Fruit fly (Drosophila melanogaster) whole organism, prepupa: Measurements from ENCODE around the gene Sema5c.

Experiments
- Blimp-1 ChIP-seq: fragments of 200-800 bp; sonication (Bioruptor generic); optimal IDR thresholded peaks from 3 replicates; lab custom pipeline; 2017; ENCODE audit warnings: missing biosample characterization, missing genetic modification characterization, mild to moderate bottlenecking, moderate library complexity, missing genetic modification reagents
- CG10631 ChIP-seq: fragments of 200-800 bp; sonication (Bioruptor generic); optimal IDR thresholded peaks from 2 replicates; lab custom pipeline; 2016; ENCODE audit warnings: missing biosample characterization, missing genetic modification characterization
- CG11294 ChIP-seq: fragments of 200-800 bp; sonication (Bioruptor generic); IDR thresholded peaks from 2 replicates; pipeline ENCODE4 v1.3.6; 2022; ENCODE audit warnings: missing biosample characterization, missing genetic modification characterization
- CG11902 ChIP-seq: fragments of 200-800 bp; sonication (Bioruptor generic); optimal IDR thresholded peaks from 3 replicates; lab custom pipeline; 2016; ENCODE audit warnings: missing biosample characterization, missing genetic modification characterization
- CG15336 ChIP-seq: fragments of 200-800 bp; sonication (Bioruptor generic); IDR thresholded peaks from 2 replicates; pipeline ENCODE4 v1.3.6; 2022; ENCODE audit warnings: missing biosample characterization, missing genetic modification characterization
- CG1621 ChIP-seq: fragments of 200-800 bp; sonication (Bioruptor generic); optimal IDR thresholded peaks from 3 replicates; lab custom pipeline; 2018; ENCODE audit warnings: missing biosample characterization, mild to moderate bottlenecking, missing genetic modification characterization
- CG16779 ChIP-seq: fragments of 200-800 bp; sonication (Bioruptor generic); optimal IDR thresholded peaks from 3 replicates; lab custom pipeline; 2017; ENCODE audit warnings: missing biosample characterization, mild to moderate bottlenecking, missing genetic modification characterization
- CG32006 ChIP-seq: fragments of 200-800 bp; sonication (Bioruptor generic); optimal IDR thresholded peaks from 3 replicates; lab custom pipeline; 2017; ENCODE audit warnings: missing biosample characterization, mild to moderate bottlenecking, missing genetic modification characterization
- CG34406 ChIP-seq: fragments of 200-800 bp; sonication (Bioruptor generic); optimal IDR thresholded peaks from 3 replicates; lab custom pipeline; 2016; ENCODE audit warnings: missing biosample characterization, missing genetic modification characterization
- CG3919 ChIP-seq: fragments of 200-800 bp; sonication (Bioruptor generic); optimal IDR thresholded peaks from 3 replicates; lab custom pipeline; 2016; ENCODE audit warnings: missing biosample characterization, missing genetic modification characterization
- CG6792 ChIP-seq: fragments of 200-800 bp; sonication (Bioruptor generic); optimal IDR thresholded peaks from 3 replicates; lab custom pipeline; 2016; ENCODE audit warnings: missing biosample characterization, missing genetic modification characterization
- CG6808 ChIP-seq: fragments of 200-800 bp; sonication (Bioruptor generic); optimal IDR thresholded peaks from 3 replicates; lab custom pipeline; 2017; ENCODE audit warnings: missing biosample characterization, missing genetic modification characterization, mild to moderate bottlenecking, moderate library complexity, missing genetic modification reagents
- CG6854 ChIP-seq: fragments of 200-800 bp; sonication (Bioruptor generic); optimal IDR thresholded peaks from 2 replicates; lab custom pipeline; 2017; ENCODE audit warnings: missing biosample characterization, mild to moderate bottlenecking, missing genetic modification characterization
- CG7368 ChIP-seq: fragments of 200-800 bp; sonication (Bioruptor generic); optimal IDR thresholded peaks from 3 replicates; lab custom pipeline; 2016; ENCODE audit warnings: missing biosample characterization, missing genetic modification characterization
- CG8119 ChIP-seq: fragments of 200-800 bp; sonication (Bioruptor generic); IDR thresholded peaks from 3 replicates; pipeline ENCODE4 v1.3.6; 2022; ENCODE audit warnings: missing biosample characterization, missing genetic modification characterization
- CG8632 ChIP-seq: fragments of 200-800 bp; sonication (Bioruptor generic); optimal IDR thresholded peaks from 3 replicates; lab custom pipeline; 2016; ENCODE audit warnings: missing biosample characterization, missing genetic modification characterization
- CG9139 ChIP-seq: fragments of 200-800 bp; sonication (Bioruptor generic); optimal IDR thresholded peaks from 3 replicates; lab custom pipeline; 2017; ENCODE audit warnings: missing biosample characterization, mild to moderate bottlenecking, missing genetic modification characterization
- Eip75B ChIP-seq: fragments of 200-800 bp; sonication (Bioruptor generic); optimal IDR thresholded peaks from 3 replicates; lab custom pipeline; 2016; ENCODE audit warnings: missing biosample characterization, missing genetic modification characterization
- Eip78C ChIP-seq: fragments of 200-800 bp; sonication (Bioruptor generic); peaks from one replicate; lab custom pipeline; 2016; ENCODE audit warnings: missing biosample characterization, missing genetic modification characterization
- Eip93F ChIP-seq: fragments of 200-800 bp; sonication (Bioruptor generic); optimal IDR thresholded peaks from 2 replicates; lab custom pipeline; 2016; ENCODE audit warnings: missing biosample characterization, mild to moderate bottlenecking, missing genetic modification characterization
- Ets21C ChIP-seq: fragments of 200-800 bp; sonication (Bioruptor generic); optimal IDR thresholded peaks from 3 replicates; lab custom pipeline; 2016; ENCODE audit warnings: missing biosample characterization, missing genetic modification characterization
- Ets96B ChIP-seq: fragments of 200-800 bp; optimal IDR thresholded peaks from 2 replicates; lab custom pipeline; 2019; ENCODE audit warnings: missing biosample characterization, mild to moderate bottlenecking, missing genetic modification characterization, moderate library complexity
- Hr38 ChIP-seq: sonication (Bioruptor generic); optimal IDR thresholded peaks from 2 replicates; lab custom pipeline; 2016; ENCODE audit warnings: missing biosample characterization, missing genetic modification characterization
- Hr39 ChIP-seq: fragments of 200-800 bp; sonication (Bioruptor generic); optimal IDR thresholded peaks from 2 replicates; lab custom pipeline; 2016; ENCODE audit warnings: missing biosample characterization, missing genetic modification characterization
- Hr4 ChIP-seq: fragments of 200-800 bp; sonication (Bioruptor generic); optimal IDR thresholded peaks from 3 replicates; lab custom pipeline; 2016; ENCODE audit warnings: missing biosample characterization, missing genetic modification characterization
- Lpt ChIP-seq: fragments of 200-800 bp; sonication (Bioruptor generic); optimal IDR thresholded peaks from 3 replicates; lab custom pipeline; 2016; ENCODE audit warnings: missing biosample characterization, missing genetic modification characterization
- Met ChIP-seq: fragments of 200-800 bp; sonication (Bioruptor generic); optimal IDR thresholded peaks from 3 replicates; lab custom pipeline; 2016; ENCODE audit warnings: missing biosample characterization, missing genetic modification characterization
- OdsH ChIP-seq: fragments of 200-800 bp; sonication (Bioruptor generic); optimal IDR thresholded peaks from 3 replicates; lab custom pipeline; 2016; ENCODE audit warnings: missing biosample characterization, missing genetic modification characterization
- Smox ChIP-seq: fragments of 200-800 bp; sonication (Bioruptor generic); optimal IDR thresholded peaks from 3 replicates; lab custom pipeline; 2016; ENCODE audit warnings: missing biosample characterization, missing genetic modification characterization
- Sox102F ChIP-seq: fragments of 200-800 bp; sonication (Bioruptor generic); optimal IDR thresholded peaks from 2 replicates; lab custom pipeline; 2016; ENCODE audit warnings: missing biosample characterization, mild to moderate bottlenecking, missing genetic modification characterization
- Sox14 ChIP-seq: fragments of 200-800 bp; sonication (Bioruptor generic); optimal IDR thresholded peaks from 3 replicates; lab custom pipeline; 2016; ENCODE audit warnings: missing biosample characterization, missing genetic modification characterization
- Sox15 ChIP-seq: fragments of 200-800 bp; sonication (Bioruptor generic); optimal IDR thresholded peaks from 3 replicates; lab custom pipeline; 2016; ENCODE audit warnings: missing biosample characterization, missing genetic modification characterization
- acj6 ChIP-seq: fragments of 200-800 bp; sonication (Bioruptor generic); optimal IDR thresholded peaks from 3 replicates; lab custom pipeline; 2016; ENCODE audit warnings: missing biosample characterization, missing genetic modification characterization
- cyc ChIP-seq: fragments of 200-800 bp; sonication (Bioruptor generic); optimal IDR thresholded peaks from 3 replicates; lab custom pipeline; 2016; ENCODE audit warnings: missing biosample characterization, missing genetic modification characterization
- dac ChIP-seq: fragments of 200-800 bp; sonication (Bioruptor generic); optimal IDR thresholded peaks from 2 replicates; lab custom pipeline; 2017; ENCODE audit warnings: missing biosample characterization, mild to moderate bottlenecking, missing genetic modification characterization
- dsx ChIP-seq: fragments of 200-800 bp; optimal IDR thresholded peaks from 3 replicates; lab custom pipeline; 2019; ENCODE audit warnings: missing biosample characterization, mild to moderate bottlenecking, missing genetic modification characterization, moderate library complexity; ENCODE audit not compliant: poor library complexity, severe bottlenecking
- eg ChIP-seq: fragments of 200-800 bp; sonication (Bioruptor generic); IDR thresholded peaks from 3 replicates; pipeline ENCODE4 v1.3.6; 2022; ENCODE audit warnings: missing biosample characterization, missing genetic modification characterization
- esn ChIP-seq: fragments of 200-800 bp; sonication (Bioruptor generic); optimal IDR thresholded peaks from 2 replicates; lab custom pipeline; 2016; ENCODE audit warnings: missing biosample characterization, mild to moderate bottlenecking, missing genetic modification characterization, moderate library complexity
- fd59A ChIP-seq: fragments of 200-800 bp; sonication (Bioruptor generic); optimal IDR thresholded peaks from 2 replicates; lab custom pipeline; 2017; ENCODE audit warnings: missing biosample characterization, mild to moderate bottlenecking, missing genetic modification characterization, missing genetic modification reagents
- fd85E ChIP-seq: fragments of 200-800 bp; sonication (Bioruptor generic); optimal IDR thresholded peaks from 3 replicates; lab custom pipeline; 2016; ENCODE audit warnings: missing biosample characterization, missing genetic modification characterization
- fkh ChIP-seq: fragments of 200-800 bp; sonication (Bioruptor generic); optimal IDR thresholded peaks from 3 replicates; lab custom pipeline; 2017; ENCODE audit warnings: missing biosample characterization, mild to moderate bottlenecking, missing genetic modification characterization, moderate library complexity
- lz ChIP-seq: fragments of 200-800 bp; sonication (Bioruptor generic); optimal IDR thresholded peaks from 3 replicates; lab custom pipeline; 2016; ENCODE audit warnings: missing biosample characterization, missing genetic modification characterization
- net ChIP-seq: fragments of 200-800 bp; sonication (Bioruptor generic); optimal IDR thresholded peaks from 3 replicates; lab custom pipeline; 2016; ENCODE audit warnings: missing biosample characterization, missing genetic modification characterization
- pdm3 ChIP-seq: fragments of 200-800 bp; sonication (Bioruptor generic); optimal IDR thresholded peaks from 3 replicates; lab custom pipeline; 2016; ENCODE audit warnings: missing biosample characterization, missing genetic modification characterization
- salr ChIP-seq, 2 experiments: fragments of 200-800 bp; sonication (Bioruptor generic); optimal IDR thresholded peaks; 3 replicates each; lab custom pipeline; 2016 to 2018; ENCODE audit warnings: missing biosample characterization in 2 of 2, missing genetic modification characterization in 2 of 2, mild to moderate bottlenecking in 1 of 2
- ss ChIP-seq, 2 experiments: fragments of 200-800 bp; sonication (Bioruptor generic); optimal IDR thresholded peaks; 2 replicates in 1 of 2; 3 replicates in 1 of 2; lab custom pipeline; 2017 to 2018; ENCODE audit warnings: mild to moderate bottlenecking in 2 of 2, missing biosample characterization in 2 of 2, missing genetic modification characterization in 2 of 2, moderate library complexity in 1 of 2
- svp ChIP-seq: fragments of 200-800 bp; sonication (Bioruptor generic); peaks from one replicate; lab custom pipeline; 2016; ENCODE audit warnings: missing biosample characterization, missing genetic modification characterization
- vri ChIP-seq: fragments of 200-800 bp; sonication (Bioruptor generic); optimal IDR thresholded peaks from 3 replicates; lab custom pipeline; 2016; ENCODE audit warnings: missing biosample characterization, mild to moderate bottlenecking, missing genetic modification characterization

Sema5c gene

DNA sequence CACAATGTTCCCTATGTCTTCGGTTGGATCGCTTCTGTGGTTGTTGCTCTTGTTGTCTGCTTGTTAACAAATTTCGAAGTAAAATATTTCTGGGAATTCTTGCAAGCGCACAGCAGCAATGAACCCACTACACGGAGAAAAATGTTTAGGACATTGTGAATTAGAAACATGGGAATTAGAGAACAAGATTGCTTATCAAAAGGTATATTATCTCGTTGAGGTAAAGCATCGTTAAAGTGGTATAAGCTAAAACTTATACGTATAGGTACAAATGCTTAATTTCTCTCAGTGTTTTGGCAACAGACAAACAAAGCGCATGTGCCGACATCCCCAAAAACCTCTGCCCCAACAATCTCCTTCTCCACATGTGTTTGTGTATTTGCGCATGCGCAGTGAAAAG lies 27.9 kb downstream of the Sema5c start (continued):
- TF ChIP-seq Lpt (GFP tag; lab: Kevin White, UChicago), result peak; percentile 34
- TF ChIP-seq vri (GFP tag; lab: Kevin White, UChicago), result peak; percentile 95
- peak; percentile 88 for TF ChIP-seq Ets21C (GFP tag; lab: Kevin White, UChicago)
- peak; percentile 51 for TF ChIP-seq CG8119 (GFP tag; lab: Robert Waterston, UW)
- TF ChIP-seq eg (GFP tag; lab: Robert Waterston, UW), result peak; percentile 47; the same call in 1 of the 3 replicates
- peak; percentile 68 for TF ChIP-seq CG11902 (GFP tag; lab: Kevin White, UChicago)
- peak; percentile 64 for TF ChIP-seq Eip93F (GFP tag; lab: Kevin White, UChicago)
- peak; percentile 91 for TF ChIP-seq Sox102F
- peak; percentile 95 for TF ChIP-seq Met
- peak; percentile 39 for TF ChIP-seq Hr4 (GFP tag; lab: Kevin White, UChicago)
- TF ChIP-seq Eip78C (GFP tag; lab: Kevin White, UChicago), result peak; percentile 88
- TF ChIP-seq lz (GFP tag; lab: Kevin White, UChicago), result peak; percentile 93
- peak; percentile 49 for TF ChIP-seq fd85E (GFP tag; lab: Kevin White, UChicago)
- peak; percentile 14 for TF ChIP-seq fkh (GFP tag; lab: Kevin White, UChicago)
- TF ChIP-seq CG7368, result peak; percentile 65
- TF ChIP-seq Ets96B, result peak; percentile 27
- peak; percentile 94 for TF ChIP-seq esn (GFP tag; lab: Kevin White, UChicago)
- TF ChIP-seq CG8632 (GFP tag; lab: Kevin White, UChicago), result peak; percentile 55
- peak; percentile 86 for TF ChIP-seq Sox14 (GFP tag; lab: Kevin White, UChicago)
- peak; percentile 83 for TF ChIP-seq CG6854 (GFP tag; lab: Kevin White, UChicago)
- TF ChIP-seq CG11294 (GFP tag; lab: Robert Waterston, UW), result peak; percentile 7; the same call in 1 of the 2 replicates
- TF ChIP-seq net, result peak; percentile 44
- peak; percentile 55 for TF ChIP-seq CG1621 (tag; lab: Kevin White, UChicago)
- peak; percentile 28 for TF ChIP-seq CG6808
- TF ChIP-seq Hr39 (GFP tag; lab: Kevin White, UChicago), result peak; percentile 93

DNA sequence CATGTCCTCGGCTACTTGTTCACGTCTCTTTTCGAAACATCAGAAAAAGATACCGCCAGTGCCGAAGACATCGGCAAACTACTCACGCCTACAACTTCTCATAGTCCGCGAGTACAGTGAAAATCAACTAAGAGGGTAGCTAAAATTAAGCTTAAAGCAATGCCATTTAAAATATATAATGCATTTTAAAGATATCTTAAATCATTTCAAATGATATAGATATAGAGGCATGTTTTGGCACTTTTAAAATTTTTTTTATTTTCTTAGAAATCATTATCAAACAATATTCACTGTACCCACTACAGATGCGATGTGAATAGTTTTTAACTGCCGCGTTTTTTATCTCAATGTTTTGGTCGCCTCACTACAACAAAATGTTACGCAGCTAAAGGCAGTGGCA lies 31.0 kb downstream of the Sema5c start:
- TF ChIP-seq Eip75B (GFP tag; lab: Kevin White, UChicago) (no peak), CG6808 (no peak), Hr4 (GFP tag; lab: Kevin White, UChicago) (peak; percentile 6), Blimp-1 (no peak), CG34406 (GFP tag; lab: Kevin White, UChicago) (no peak), dsx (peak; percentile 26), Sox102F (no peak), pdm3 (GFP tag; lab: Kevin White, UChicago) (no peak), Hr39 (GFP tag; lab: Kevin White, UChicago) (no peak), ss (GFP tag; optimal IDR thresholded peaks at IDR 0.05; lab: Kevin White, UChicago) (no peak), net (no peak), CG6792 (GFP tag; lab: Kevin White, UChicago) (no peak), Ets96B (peak; percentile 21), CG15336 (GFP tag; lab: Robert Waterston, UW) (peak; percentile 79), cyc (GFP tag; lab: Kevin White, UChicago) (no peak), CG11294 (GFP tag; lab: Robert Waterston, UW) (no peak), CG11902 (GFP tag; lab: Kevin White, UChicago) (no peak), fd59A (GFP tag; lab: Kevin White, UChicago) (no peak), CG6854 (GFP tag; lab: Kevin White, UChicago) (no peak), vri (GFP tag; lab: Kevin White, UChicago) (no peak), Sox15 (GFP tag; lab: Kevin White, UChicago) (no peak), svp (GFP tag; lab: Kevin White, UChicago) (no peak), CG3919 (no peak), Sox14 (GFP tag; lab: Kevin White, UChicago) (no peak), CG10631 (peak; percentile 38), CG9139 (GFP tag; lab: Kevin White, UChicago) (no peak), Ets21C (GFP tag; lab: Kevin White, UChicago) (no peak), CG8119 (GFP tag; lab: Robert Waterston, UW) (peak; percentile 70; the same call in 2 of the 3 replicates), CG16779 (tag; lab: Kevin White, UChicago) (no peak), Smox (GFP tag; lab: Kevin White, UChicago) (no peak), lz (GFP tag; lab: Kevin White, UChicago) (no peak), acj6 (no peak), Hr38 (GFP tag; lab: Kevin White, UChicago) (no peak), dac (GFP tag; lab: Kevin White, UChicago) (no peak), Lpt (GFP tag; lab: Kevin White, UChicago) (no peak), CG32006 (GFP tag; lab: Kevin White, UChicago) (peak; percentile 33), OdsH (no peak), salr (GFP tag; optimal IDR thresholded peaks at IDR 0.05; lab: Kevin White, UChicago) (no peak)
